Worm (Caenorhabditis elegans) whole organism, L4/young adult: ENCODE data around the gene tbc-14.

ENCODE experiments used
- W03F9.2 ChIP-seq: fragments of 150-350 bp; optimal IDR thresholded peaks from 2 replicates; lab custom pipeline; 2014; ENCODE audit warnings: missing biosample characterization, missing genetic modification characterization
- him-1 ChIP-seq: sonication (generic microtip); optimal IDR thresholded peaks from 2 replicates; lab custom pipeline; 2016; ENCODE audit warnings: missing genotype, missing genetic modification reagents, missing genetic modification characterization, missing compliant biosample characterization

DNA sequence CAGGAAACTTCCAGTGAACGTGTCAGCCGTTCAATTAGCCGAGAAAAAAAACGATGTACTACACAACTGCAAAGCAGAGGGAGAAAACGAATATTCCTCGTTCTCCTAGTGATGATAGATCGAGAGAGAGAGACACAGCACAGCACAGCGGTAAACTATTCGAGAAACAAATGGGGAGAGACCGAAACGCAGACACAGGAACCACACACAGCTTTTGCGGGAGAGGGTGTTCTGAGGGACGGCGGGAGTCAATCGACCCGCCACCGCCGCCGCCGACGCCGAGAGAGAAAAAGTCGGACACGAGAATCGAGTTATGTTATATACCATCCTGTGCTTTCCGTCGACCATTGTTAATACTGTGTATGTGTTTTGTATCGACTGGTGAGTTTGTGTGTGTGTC, 9.2 kb upstream of the tbc-14 start:
- TF ChIP-seq him-1 (tag; lab: Kevin White, UChicago) = no peak
- no peak for TF ChIP-seq W03F9.2
